Worm (Caenorhabditis elegans) whole organism, midembryonic: ENCODE data around the gene ZK1307.9.

Source experiments
- T22C8.4 ChIP-seq: fragments of 200-800 bp; sonication (Bioruptor generic); IDR thresholded peaks from 2 replicates; pipeline ENCODE4 v1.3.6; 2022; ENCODE audit warnings: missing genetic modification characterization, missing compliant biosample characterization
- cog-1 ChIP-seq: sonication (generic microtip); optimal IDR thresholded peaks from 2 replicates; lab custom pipeline; 2016; ENCODE audit warnings: missing genetic modification characterization, missing compliant biosample characterization
- flt-1 ChIP-seq: fragments of 200-800 bp; sonication (Bioruptor generic); IDR thresholded peaks from 2 replicates; pipeline ENCODE4 v1.3.6; 2022; ENCODE audit warnings: missing genetic modification characterization, missing compliant biosample characterization
- klf-2 ChIP-seq: fragments of 200-800 bp; sonication (Bioruptor generic); conservative IDR thresholded peaks from 2 replicates; pipeline ENCODE4 v1.3.6; 2022; ENCODE audit warnings: missing genetic modification reagents, missing genetic modification characterization, missing compliant biosample characterization
- med-1 ChIP-seq: sonication (generic microtip); optimal IDR thresholded peaks from 2 replicates; lab custom pipeline; 2017; ENCODE audit warnings: missing genetic modification characterization, mild to moderate bottlenecking, missing compliant biosample characterization, antibody characterized with exemption, missing genetic modification reagents; ENCODE audit not compliant: insufficient read depth
- ref-1 ChIP-seq: fragments of 200-800 bp; sonication (Bioruptor generic); conservative IDR thresholded peaks from 2 replicates; pipeline ENCODE4 v1.3.6; 2022; ENCODE audit warnings: missing genetic modification reagents, missing genetic modification characterization, missing compliant biosample characterization
- tab-1 ChIP-seq: fragments of 200-800 bp; sonication (Bioruptor generic); IDR thresholded peaks from 2 replicates; pipeline ENCODE4 v1.3.6; 2022; ENCODE audit warnings: missing genetic modification characterization, missing compliant biosample characterization
- ztf-23 ChIP-seq: fragments of 200-800 bp; sonication (Bioruptor generic); IDR thresholded peaks from 2 replicates; pipeline ENCODE4 v1.3.6; 2022; ENCODE audit warnings: missing genetic modification reagents, missing genetic modification characterization, missing compliant biosample characterization
- ztf-29 ChIP-seq: fragments of 200-800 bp; sonication (Bioruptor generic); IDR thresholded peaks from 2 replicates; pipeline ENCODE4 v1.3.6; 2022; ENCODE audit warnings: missing genetic modification reagents, missing genetic modification characterization, missing compliant biosample characterization

ZK1307.9 gene

ce11 chrII:9606485-9607036 is 42.7 kb upstream of the ZK1307.9 start:
- TF ChIP-seq klf-2 (no peak), ztf-29 (GFP tag; lab: Robert Waterston, UW) (no peak), cog-1 (tag; lab: Kevin White, UChicago) (no peak), tab-1 (GFP tag; lab: Robert Waterston, UW) (no peak), ref-1 (GFP tag; lab: Robert Waterston, UW) (no peak), ztf-23 (GFP tag; lab: Robert Waterston, UW) (no peak), T22C8.4 (GFP tag; lab: Robert Waterston, UW) (no peak), med-1 (GFP tag; lab: Kevin White, UChicago) (no peak), flt-1 (GFP tag; lab: Robert Waterston, UW) (no peak)

- no peak for TF ChIP-seq cog-1 (tag; lab: Kevin White, UChicago)
- no peak for TF ChIP-seq tab-1 (GFP tag; lab: Robert Waterston, UW)
Observed at ce11 chrII:9607137-9607536, 42.2 kb upstream of the ZK1307.9 start.

ce11 chrII:9609296-9609695 is 40.0 kb upstream of the ZK1307.9 start, which contains the start of gene pap-2:
TSS of gene pap-2 (minus strand) at chrII:9609396.
- no peak for TF ChIP-seq cog-1 (tag; lab: Kevin White, UChicago)
- TF ChIP-seq ref-1 (GFP tag; lab: Robert Waterston, UW): no peak
- TF ChIP-seq med-1 (GFP tag; lab: Kevin White, UChicago): no peak
- TF ChIP-seq flt-1 (GFP tag; lab: Robert Waterston, UW): no peak
- TF ChIP-seq klf-2: no peak
- TF ChIP-seq ztf-23 (GFP tag; lab: Robert Waterston, UW): no peak
- no peak for TF ChIP-seq T22C8.4 (GFP tag; lab: Robert Waterston, UW)
- TF ChIP-seq ztf-29 (GFP tag; lab: Robert Waterston, UW): no peak
- TF ChIP-seq tab-1 (GFP tag; lab: Robert Waterston, UW): no peak

- TF ChIP-seq tab-1 (GFP tag; lab: Robert Waterston, UW) (no peak), klf-2 (no peak)
Observed at ce11 chrII:9611347-9611923, 37.9 kb upstream of the ZK1307.9 start, which contains the start of the genes T15H9.5 and T15H9.4. TSS of gene T15H9.5 (minus strand) at chrII:9611447. TSS of gene T15H9.4 (plus strand) at chrII:9611873.

ce11 chrII:9614728-9615127 is 34.6 kb upstream of the ZK1307.9 start, which contains the start of gene hlh-6:
TSS of gene hlh-6 (minus strand) at chrII:9614828.
- TF ChIP-seq T22C8.4 (GFP tag; lab: Robert Waterston, UW) (no peak), med-1 (GFP tag; lab: Kevin White, UChicago) (no peak), ztf-23 (GFP tag; lab: Robert Waterston, UW) (no peak), cog-1 (tag; lab: Kevin White, UChicago) (no peak), klf-2 (no peak), ztf-29 (GFP tag; lab: Robert Waterston, UW) (no peak), tab-1 (GFP tag; lab: Robert Waterston, UW) (no peak), ref-1 (GFP tag; lab: Robert Waterston, UW) (no peak), flt-1 (GFP tag; lab: Robert Waterston, UW) (no peak)

ce11 chrII:9617039-9617901 is 32.0 kb upstream of the ZK1307.9 start, which contains the start of gene hal-3:
TSS of gene hal-3 (minus strand) at chrII:9617125.
- TF ChIP-seq T22C8.4 (GFP tag; lab: Robert Waterston, UW) (0 out of 2 replicates have a peak, but pooled peaks have one; percentile 37), ztf-23 (GFP tag; lab: Robert Waterston, UW) (no peak)

- TF ChIP-seq klf-2 (no peak), ref-1 (GFP tag; lab: Robert Waterston, UW) (no peak), cog-1 (tag; lab: Kevin White, UChicago) (no peak), ztf-23 (GFP tag; lab: Robert Waterston, UW) (no peak), med-1 (GFP tag; lab: Kevin White, UChicago) (no peak), ztf-29 (GFP tag; lab: Robert Waterston, UW) (no peak), tab-1 (GFP tag; lab: Robert Waterston, UW) (no peak), flt-1 (GFP tag; lab: Robert Waterston, UW) (no peak)
Observed at ce11 chrII:9617902-9618245, 31.4 kb upstream of the ZK1307.9 start.

- TF ChIP-seq ref-1 (GFP tag; lab: Robert Waterston, UW): no peak
- no peak for TF ChIP-seq med-1 (GFP tag; lab: Kevin White, UChicago)
- TF ChIP-seq ztf-23 (GFP tag; lab: Robert Waterston, UW): no peak
- no peak for TF ChIP-seq ztf-29 (GFP tag; lab: Robert Waterston, UW)
- TF ChIP-seq T22C8.4 (GFP tag; lab: Robert Waterston, UW): no peak
- TF ChIP-seq tab-1 (GFP tag; lab: Robert Waterston, UW): no peak
- TF ChIP-seq klf-2: no peak
- TF ChIP-seq flt-1 (GFP tag; lab: Robert Waterston, UW): no peak
- no peak for TF ChIP-seq cog-1 (tag; lab: Kevin White, UChicago)
Observed at ce11 chrII:9618759-9619158, 30.5 kb upstream of the ZK1307.9 start.

- no peak for TF ChIP-seq ref-1 (GFP tag; lab: Robert Waterston, UW)
- TF ChIP-seq T22C8.4 (GFP tag; lab: Robert Waterston, UW): 0 out of 2 replicates have a peak, but pooled peaks have one; percentile 27
- 0 out of 2 replicates have a peak, but pooled peaks have one; percentile 44 for TF ChIP-seq ztf-23 (GFP tag; lab: Robert Waterston, UW)
- TF ChIP-seq cog-1 (tag; lab: Kevin White, UChicago): peak; percentile 72
- no peak for TF ChIP-seq klf-2
- peak; percentile 50; the same call in 1 of the 2 replicates for TF ChIP-seq flt-1 (GFP tag; lab: Robert Waterston, UW)
Observed at ce11 chrII:9619402-9619862, 29.9 kb upstream of the ZK1307.9 start.
